Worm (Caenorhabditis elegans) whole organism, L3 larva: ENCODE results near the gene kin-5.

Experiments used
- elt-2 ChIP-seq: sonication (generic microtip); optimal IDR thresholded peaks from 2 replicates; lab custom pipeline; 2016; ENCODE audit warnings: missing genetic modification reagents, mild to moderate bottlenecking, missing genetic modification characterization, missing compliant biosample characterization
- elt-3 ChIP-seq, 3 experiments: fragments of 150-350 bp in 1 of 3; sonication (generic microtip) in 2 of 3; optimal IDR thresholded peaks; 2 replicates in 2 of 3; 4 replicates in 1 of 3; lab custom pipeline; 2014 to 2017; ENCODE audit warnings: missing biosample characterization in 3 of 3, missing genetic modification characterization in 3 of 3
- nfya-1 ChIP-seq: sonication (generic microtip); optimal IDR thresholded peaks from 2 replicates; lab custom pipeline; 2017; ENCODE audit warnings: missing genetic modification characterization, mild to moderate bottlenecking, missing compliant biosample characterization, antibody characterized with exemption, moderate library complexity; ENCODE audit not compliant: insufficient read depth
- nhr-12 ChIP-seq: fragments of 150-350 bp; optimal IDR thresholded peaks from 2 replicates; lab custom pipeline; 2014; ENCODE audit warnings: missing biosample characterization, missing genetic modification characterization

- TF ChIP-seq nhr-12 (tag; lab: Kevin White, UChicago) (no peak), nfya-1 (tag; lab: Kevin White, UChicago) (no peak), elt-3 (tag; optimal IDR thresholded peaks at IDR 0.05; lab: Kevin White, UChicago) (no peak), elt-2 (no peak)
Observed at ce11 chrIV:10017633-10018032, 48.7 kb upstream of the kin-5 start, which contains the start of gene F44D12.2.
